Worm (Caenorhabditis elegans) whole organism, late embryonic: Measurements from ENCODE around the gene F43C11.7.

Source experiments
- C08G9.2 ChIP-seq: sonication (generic microtip); optimal IDR thresholded peaks from 2 replicates; lab custom pipeline; 2016; ENCODE audit warnings: mild to moderate bottlenecking, missing genetic modification characterization, moderate library complexity, missing compliant biosample characterization
- C38D4.7 ChIP-seq: fragments of 200-800 bp; sonication (Bioruptor generic); optimal IDR thresholded peaks from 2 replicates; lab custom pipeline; 2018; ENCODE audit warnings: mild to moderate bottlenecking, missing genetic modification characterization, moderate library complexity, missing compliant biosample characterization
- K02D7.2 ChIP-seq: sonication (generic microtip); optimal IDR thresholded peaks from 2 replicates; lab custom pipeline; 2017; ENCODE audit warnings: mild to moderate bottlenecking, missing genetic modification characterization, missing compliant biosample characterization
- ahr-1 ChIP-seq: sonication (generic microtip); optimal IDR thresholded peaks from 2 replicates; lab custom pipeline; 2016; ENCODE audit warnings: missing genetic modification characterization, missing compliant biosample characterization
- ceh-14 ChIP-seq: sonication (generic microtip); optimal IDR thresholded peaks from 2 replicates; lab custom pipeline; 2016; ENCODE audit warnings: missing genotype, missing genetic modification characterization, missing compliant biosample characterization
- ceh-18 ChIP-seq: sonication (generic microtip); optimal IDR thresholded peaks from 2 replicates; lab custom pipeline; 2016; ENCODE audit warnings: missing genetic modification characterization, missing compliant biosample characterization
- ceh-2 ChIP-seq: sonication (generic microtip); optimal IDR thresholded peaks from 2 replicates; lab custom pipeline; 2016; ENCODE audit warnings: missing genotype, missing genetic modification characterization, missing compliant biosample characterization
- ceh-24 ChIP-seq: sonication (generic microtip); optimal IDR thresholded peaks from 2 replicates; lab custom pipeline; 2016; ENCODE audit warnings: mild to moderate bottlenecking, missing genetic modification characterization, missing compliant biosample characterization
- ceh-30 ChIP-seq: fragments of 150-350 bp; optimal IDR thresholded peaks from 2 replicates; lab custom pipeline; 2014; ENCODE audit warnings: missing biosample characterization, missing genetic modification characterization
- ceh-34 ChIP-seq: sonication (generic microtip); optimal IDR thresholded peaks from 2 replicates; lab custom pipeline; 2016; ENCODE audit warnings: mild to moderate bottlenecking, missing genetic modification characterization, missing compliant biosample characterization
- ceh-45 ChIP-seq: fragments of 200-800 bp; sonication (Bioruptor generic); IDR thresholded peaks from 2 replicates; pipeline ENCODE4 v1.3.6; 2022; ENCODE audit warnings: missing genetic modification reagents, missing genetic modification characterization, missing compliant biosample characterization
- ceh-6 ChIP-seq: fragments of 200-800 bp; sonication (Bioruptor generic); optimal IDR thresholded peaks from 2 replicates; lab custom pipeline; 2018; ENCODE audit warnings: mild to moderate bottlenecking, missing genetic modification characterization, missing compliant biosample characterization
- dve-1 ChIP-seq: sonication (generic microtip); optimal IDR thresholded peaks from 2 replicates; lab custom pipeline; 2017; ENCODE audit warnings: antibody characterized with exemption, mild to moderate bottlenecking, missing genetic modification characterization, missing compliant biosample characterization
- elt-2 ChIP-seq: sonication (generic microtip); optimal IDR thresholded peaks from 2 replicates; lab custom pipeline; 2016; ENCODE audit warnings: missing genetic modification reagents, missing genetic modification characterization, missing compliant biosample characterization
- eyg-1 ChIP-seq: sonication (generic microtip); optimal IDR thresholded peaks from 2 replicates; lab custom pipeline; 2016; ENCODE audit warnings: missing genotype, missing genetic modification characterization, missing compliant biosample characterization
- fax-1 ChIP-seq: sonication (generic microtip); optimal IDR thresholded peaks from 2 replicates; lab custom pipeline; 2016; ENCODE audit warnings: missing genotype, missing genetic modification characterization, missing compliant biosample characterization
- hlh-13 ChIP-seq: fragments of 200-800 bp; sonication (Bioruptor generic); optimal IDR thresholded peaks from 2 replicates; lab custom pipeline; 2018; ENCODE audit warnings: mild to moderate bottlenecking, missing genetic modification characterization, missing compliant biosample characterization
- hlh-15 ChIP-seq: sonication (generic microtip); optimal IDR thresholded peaks from 2 replicates; lab custom pipeline; 2016; ENCODE audit warnings: missing genetic modification characterization, missing compliant biosample characterization
- hlh-30 ChIP-seq: sonication (generic microtip); optimal IDR thresholded peaks from 2 replicates; lab custom pipeline; 2017; ENCODE audit warnings: antibody characterized with exemption, missing genetic modification characterization, missing compliant biosample characterization; ENCODE audit not compliant: insufficient read depth
- hlh-6 ChIP-seq: sonication (generic microtip); optimal IDR thresholded peaks from 2 replicates; lab custom pipeline; 2016; ENCODE audit warnings: missing genotype, missing genetic modification characterization, missing compliant biosample characterization
- hlh-8 ChIP-seq: sonication (generic microtip); optimal IDR thresholded peaks from 2 replicates; lab custom pipeline; 2016; ENCODE audit warnings: missing genotype, missing genetic modification characterization, missing compliant biosample characterization
- lin-11 ChIP-seq: fragments of 200-800 bp; sonication (Bioruptor generic); optimal IDR thresholded peaks from 2 replicates; lab custom pipeline; 2018; ENCODE audit warnings: mild to moderate bottlenecking, missing genetic modification characterization, missing compliant biosample characterization
- nfya-1 ChIP-seq: sonication (generic microtip); optimal IDR thresholded peaks from 2 replicates; lab custom pipeline; 2017; ENCODE audit warnings: missing genetic modification characterization, mild to moderate bottlenecking, missing compliant biosample characterization, antibody characterized with exemption, moderate library complexity
- nhr-11 ChIP-seq: fragments of 150-350 bp; optimal IDR thresholded peaks from 2 replicates; lab custom pipeline; 2014; ENCODE audit warnings: missing biosample characterization, missing genetic modification characterization
- nhr-232 ChIP-seq: sonication (generic microtip); optimal IDR thresholded peaks from 2 replicates; lab custom pipeline; 2016; ENCODE audit warnings: missing genetic modification characterization, missing compliant biosample characterization
- odd-2 ChIP-seq: sonication (generic microtip); optimal IDR thresholded peaks from 2 replicates; lab custom pipeline; 2017; ENCODE audit warnings: antibody characterized with exemption, mild to moderate bottlenecking, missing genetic modification characterization, missing compliant biosample characterization
- pat-9 ChIP-seq: fragments of 200-800 bp; sonication (Bioruptor generic); optimal IDR thresholded peaks from 2 replicates; lab custom pipeline; 2018; ENCODE audit warnings: mild to moderate bottlenecking, missing genetic modification characterization, moderate library complexity, missing compliant biosample characterization
- pha-2 ChIP-seq: sonication (generic microtip); optimal IDR thresholded peaks from 2 replicates; lab custom pipeline; 2017; ENCODE audit warnings: mild to moderate bottlenecking, missing genetic modification characterization, missing compliant biosample characterization
- pros-1 ChIP-seq: fragments of 150-350 bp; optimal IDR thresholded peaks from 2 replicates; lab custom pipeline; 2014; ENCODE audit warnings: missing biosample characterization, missing genetic modification reagents, missing genetic modification characterization
- ref-2 ChIP-seq: sonication (generic microtip); optimal IDR thresholded peaks from 2 replicates; lab custom pipeline; 2016; ENCODE audit warnings: missing genetic modification characterization, missing compliant biosample characterization
- sox-4 ChIP-seq: sonication (generic microtip); optimal IDR thresholded peaks from 2 replicates; lab custom pipeline; 2017; ENCODE audit warnings: mild to moderate bottlenecking, missing genetic modification characterization, inconsistent platforms, missing compliant biosample characterization
- syd-9 ChIP-seq: sonication (generic microtip); optimal IDR thresholded peaks from 2 replicates; lab custom pipeline; 2016; ENCODE audit warnings: mild to moderate bottlenecking, missing genetic modification characterization, moderate library complexity, missing compliant biosample characterization
- tbx-2 ChIP-seq: sonication (generic microtip); optimal IDR thresholded peaks from 2 replicates; lab custom pipeline; 2016; ENCODE audit warnings: missing genetic modification characterization, missing compliant biosample characterization
- unc-3 ChIP-seq, 2 experiments: fragments of 200-800 bp in 1 of 2; sonication (Bioruptor generic) in 1 of 2; sonication (generic microtip) in 1 of 2; conservative IDR thresholded peaks in 1 of 2; optimal IDR thresholded peaks in 1 of 2; 2 replicates each; pipeline versions ENCODE4 v1.3.6 to Lab custom; 2016 to 2022; ENCODE audit warnings: missing compliant biosample characterization in 2 of 2, missing genetic modification characterization in 2 of 2, missing genetic modification reagents in 1 of 2
- unc-55 ChIP-seq: sonication (generic microtip); optimal IDR thresholded peaks from 2 replicates; lab custom pipeline; 2017; ENCODE audit warnings: missing biosample characterization, missing genetic modification reagents, missing genetic modification characterization
- ztf-16 ChIP-seq: sonication (generic microtip); optimal IDR thresholded peaks from 2 replicates; lab custom pipeline; 2017; ENCODE audit warnings: missing genetic modification characterization, missing compliant biosample characterization

F43C11.7 gene

DNA sequence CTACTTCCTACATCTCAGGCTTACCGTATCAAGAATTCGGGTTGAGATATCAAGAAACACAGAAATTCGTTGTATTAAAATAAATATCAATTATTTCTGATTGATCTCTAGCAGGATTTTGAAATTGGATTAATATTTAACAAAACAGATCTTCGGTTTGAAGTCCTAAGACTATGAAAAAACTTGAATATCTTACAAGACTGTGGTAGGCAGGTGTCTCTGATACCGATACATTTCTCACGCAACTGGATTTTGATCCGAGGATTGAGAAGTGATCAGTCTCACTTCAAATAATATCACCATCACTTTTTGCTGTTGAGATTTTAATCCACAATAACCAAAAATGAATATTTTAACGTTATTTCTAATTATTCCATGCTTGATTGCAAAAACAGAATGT is 11.0 kb downstream of the F43C11.7 start, which contains the start of gene F43C11.4:
Gene F43C11.4 (plus strand): TSS at position 301 of the 400 bp plus-strand sequence.
- TF ChIP-seq hlh-6 (tag; lab: Kevin White, UChicago): no peak
- no peak for TF ChIP-seq ceh-24 (tag; lab: Kevin White, UChicago)
- TF ChIP-seq ref-2 (tag; lab: Kevin White, UChicago): no peak
- no peak for TF ChIP-seq tbx-2
- no peak for TF ChIP-seq hlh-13 (GFP tag; lab: Kevin White, UChicago)
- TF ChIP-seq hlh-30 (tag; lab: Kevin White, UChicago): no peak
- TF ChIP-seq hlh-15 (tag; lab: Kevin White, UChicago): no peak
- TF ChIP-seq pros-1 (tag; lab: Kevin White, UChicago): no peak

DNA sequence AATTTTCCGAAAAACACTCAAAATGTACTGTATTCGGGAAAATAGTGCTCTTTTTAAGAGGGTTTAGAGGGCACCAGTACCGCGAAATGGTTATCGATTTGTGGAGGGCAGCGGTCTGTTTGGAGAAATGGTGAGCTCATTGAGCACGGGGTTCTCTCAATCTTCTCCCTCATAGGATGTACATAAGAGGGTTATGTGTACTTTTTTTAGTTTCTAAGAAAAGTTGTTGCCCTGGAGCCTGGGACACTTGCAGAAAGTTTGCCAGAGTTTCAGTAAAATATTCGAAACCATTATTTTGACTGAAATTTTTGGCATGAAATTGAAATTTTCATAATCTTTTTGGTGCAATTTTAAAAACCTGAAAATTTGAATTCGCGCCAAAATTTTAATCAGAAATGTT is 16.8 kb downstream of the F43C11.7 start, which contains the start of gene F43C11.10:
Gene F43C11.10 (minus strand): TSS at position 101 of the 400 bp plus-strand sequence.
- TF ChIP-seq ceh-2 (no peak), lin-11 (tag; lab: Kevin White, UChicago) (no peak), C08G9.2 (tag; lab: Kevin White, UChicago) (no peak), ceh-18 (tag; lab: Kevin White, UChicago) (no peak), eyg-1 (tag; lab: Kevin White, UChicago) (no peak), fax-1 (tag; lab: Kevin White, UChicago) (no peak), dve-1 (tag; lab: Kevin White, UChicago) (no peak), ceh-30 (no peak)

DNA sequence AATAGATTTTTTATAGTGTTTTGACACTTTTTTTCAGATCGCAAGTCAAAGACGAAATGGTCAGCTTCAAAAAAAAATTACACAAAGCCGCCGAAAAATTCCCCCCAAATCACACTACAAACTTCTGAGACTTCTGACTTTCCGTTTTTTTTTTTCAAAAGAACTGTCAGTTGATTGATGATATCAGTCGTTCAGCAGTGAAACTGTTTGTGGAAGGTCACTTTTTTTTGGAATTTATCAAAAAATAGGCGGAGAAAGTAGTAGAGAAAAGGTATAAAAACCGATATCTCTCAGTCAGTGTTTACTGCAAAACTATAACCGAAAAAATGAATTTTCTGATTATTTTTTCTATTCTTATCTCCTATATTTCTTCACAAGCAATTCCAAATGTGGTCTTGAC is 17.3 kb downstream of the F43C11.7 start, which contains the start of gene F43C11.3:
Gene F43C11.3 (plus strand): TSS at position 301 of the 400 bp plus-strand sequence.
- TF ChIP-seq odd-2 (tag; lab: Kevin White, UChicago) (no peak), ceh-34 (no peak), nhr-232 (tag; lab: Kevin White, UChicago) (no peak), lin-11 (tag; lab: Kevin White, UChicago) (no peak), ceh-14 (tag; lab: Kevin White, UChicago) (no peak)

DNA sequence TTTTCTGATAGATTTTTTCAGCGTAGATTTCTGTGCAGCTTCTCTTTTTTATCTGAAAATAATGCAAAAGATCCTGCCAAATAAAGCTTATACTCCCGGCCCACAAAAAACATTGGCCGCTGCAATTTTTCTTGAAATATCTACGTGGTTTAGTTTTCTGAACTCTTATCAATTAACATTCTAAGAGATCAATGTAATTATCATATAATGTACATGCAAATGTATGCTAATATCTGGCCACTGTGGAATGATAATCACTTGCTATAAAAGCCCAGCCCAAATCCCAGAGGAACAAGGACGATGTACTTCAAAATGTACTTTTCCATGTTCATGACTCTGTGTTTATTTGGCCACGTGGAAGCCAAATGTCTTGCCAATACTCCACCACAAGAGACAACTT is 18.8 kb downstream of the F43C11.7 start, which contains the start of gene F43C11.2:
Gene F43C11.2 (plus strand): TSS at position 301 of the 400 bp plus-strand sequence.
- TF ChIP-seq sox-4 (tag; lab: Kevin White, UChicago) (no peak), K02D7.2 (tag; lab: Kevin White, UChicago) (no peak), pat-9 (tag; lab: Kevin White, UChicago) (no peak), nfya-1 (tag; lab: Kevin White, UChicago) (no peak), C38D4.7 (GFP tag; lab: Kevin White, UChicago) (no peak), hlh-8 (no peak), ceh-14 (tag; lab: Kevin White, UChicago) (no peak), hlh-6 (tag; lab: Kevin White, UChicago) (no peak), pha-2 (no peak), ztf-16 (tag; lab: Kevin White, UChicago) (no peak), unc-55 (GFP tag; lab: Kevin White, UChicago) (no peak), ceh-6 (GFP tag; lab: Kevin White, UChicago) (no peak), unc-3 (GFP tag; conservative IDR thresholded peaks at IDR 0.05; lab: Robert Waterston, UW) (no peak), unc-3 (tag; optimal IDR thresholded peaks at IDR 0.05; lab: Kevin White, UChicago) (no peak), syd-9 (tag; lab: Kevin White, UChicago) (no peak), ahr-1 (no peak), elt-2 (tag; lab: Kevin White, UChicago) (no peak), ceh-45 (GFP tag; lab: Robert Waterston, UW) (no peak), nhr-11 (tag; lab: Kevin White, UChicago) (no peak)
